Worm (Caenorhabditis elegans): ENCODE results near the gene dpl-1.
A peak's percentile ranks its signal among the peaks of the same experiment; 100 is the strongest.
"Not testable (repeated sequence)": the region's sequence is repeated elsewhere in the genome, so short reads cannot be mapped to it uniquely, and the experiment has no call there.

DNA sequence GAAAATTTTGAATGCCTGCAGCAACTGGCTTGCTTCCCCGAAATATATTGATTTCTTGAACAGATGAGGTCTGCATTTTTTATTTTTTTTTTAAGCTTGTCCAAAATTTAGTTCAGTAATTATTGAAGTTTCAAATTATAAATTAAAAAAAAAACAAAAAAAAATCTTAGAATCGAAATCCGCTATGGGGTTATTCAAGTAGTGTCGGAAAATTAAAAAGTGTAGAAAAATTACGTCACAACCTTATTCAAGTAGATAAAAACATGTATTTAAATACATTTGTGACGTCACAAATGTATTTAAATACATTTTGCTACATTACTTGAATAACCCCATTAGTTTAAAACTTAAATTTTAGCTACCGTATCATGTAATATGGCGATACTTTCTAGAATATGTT is 44.2 kb upstream of the dpl-1 start:
- not testable (repeated sequence) for TF ChIP-seq nhr-28 (tag; optimal IDR thresholded peaks at IDR 0.05); nhr-237 (tag; optimal IDR thresholded peaks at IDR 0.05); pha-4 (tag; optimal IDR thresholded peaks at IDR 0.05); ceh-83 (GFP tag; optimal IDR thresholded peaks at IDR 0.05); flh-1 (GFP tag; optimal IDR thresholded peaks at IDR 0.05); ztf-11 (tag; optimal IDR thresholded peaks at IDR 0.05); nhr-12 (tag; optimal IDR thresholded peaks at IDR 0.05)
- peak; percentile 95 for TF ChIP-seq zip-8 (tag; optimal IDR thresholded peaks at IDR 0.05)
